Fruit fly (Drosophila melanogaster): ENCODE data around the gene Ubi-p63E.

DNA sequence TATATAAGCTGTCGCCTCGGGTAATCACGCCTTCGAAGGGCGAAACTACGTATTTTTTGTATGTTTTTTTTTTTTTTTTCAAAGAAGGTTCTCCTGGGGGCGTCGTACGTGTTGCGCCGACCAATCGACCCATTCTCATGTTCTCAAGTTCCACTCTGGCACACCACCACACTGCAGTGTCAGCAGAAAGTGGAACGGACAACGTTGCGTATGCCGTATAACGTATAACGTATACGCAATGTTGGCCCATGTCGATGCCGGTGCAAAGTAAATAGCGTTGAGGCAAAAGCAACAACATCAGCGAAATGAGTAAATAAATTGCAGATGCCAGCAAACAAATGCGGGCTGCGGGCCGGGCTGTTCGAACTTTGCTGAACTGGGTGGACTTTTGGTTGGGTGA lies 9.2 kb upstream of the Ubi-p63E start:
- no peak for TF ChIP-seq psq (optimal IDR thresholded peaks at IDR 0.05)
- TF ChIP-seq Dll (optimal IDR thresholded peaks at IDR 0.05): no peak
- no peak for TF ChIP-seq usp (GFP tag; optimal IDR thresholded peaks at IDR 0.05)
- no peak for TF ChIP-seq pan (optimal IDR thresholded peaks at IDR 0.05)
- TF ChIP-seq EcR (GFP tag; optimal IDR thresholded peaks at IDR 0.05): no peak
